Worm (Caenorhabditis elegans) whole organism, L4 larva: ENCODE results near the gene C49F8.15.

Experiments used
- D1046.2 ChIP-seq: fragments of 200-800 bp; sonication (Bioruptor generic); IDR thresholded peaks from 2 replicates; pipeline ENCODE4 v1.3.6; 2022; ENCODE audit warnings: missing genetic modification characterization, missing compliant biosample characterization
- F10B5.3 ChIP-seq: sonication (generic microtip); optimal IDR thresholded peaks from 2 replicates; lab custom pipeline; 2016; ENCODE audit warnings: mild to moderate bottlenecking, missing genetic modification characterization, missing compliant biosample characterization
- T26A8.4 ChIP-seq: fragments of 200-800 bp; sonication (Bioruptor generic); IDR thresholded peaks from 2 replicates; pipeline ENCODE4 v1.3.6; 2022; ENCODE audit warnings: missing genetic modification characterization, missing compliant biosample characterization
- Y105C5A.15 ChIP-seq: fragments of 200-800 bp; sonication (Bioruptor generic); IDR thresholded peaks from 2 replicates; pipeline ENCODE4 v1.3.6; 2022; ENCODE audit warnings: missing genetic modification characterization, missing compliant biosample characterization
- Y75B8A.6 ChIP-seq: fragments of 200-800 bp; sonication (Bioruptor generic); IDR thresholded peaks from 2 replicates; pipeline ENCODE4 v1.3.6; 2022; ENCODE audit warnings: missing genetic modification reagents, missing genetic modification characterization, missing compliant biosample characterization
- ama-1 ChIP-seq: fragments of 150-350 bp; optimal IDR thresholded peaks from 2 replicates; lab custom pipeline; 2014; ENCODE audit warnings: inconsistent platforms, mixed read lengths
- ceh-20 ChIP-seq: fragments of 200-800 bp; sonication (Bioruptor generic); IDR thresholded peaks from 2 replicates; pipeline ENCODE4 v1.3.6; 2022; ENCODE audit warnings: missing genetic modification reagents, missing genetic modification characterization, missing compliant biosample characterization
- ceh-62 ChIP-seq: sonication (generic microtip); optimal IDR thresholded peaks from 2 replicates; lab custom pipeline; 2017; ENCODE audit warnings: missing biosample characterization, missing genetic modification characterization
- cey-2 ChIP-seq: sonication (generic microtip); optimal IDR thresholded peaks from 3 replicates; lab custom pipeline; 2017; ENCODE audit warnings: missing genetic modification characterization, mild to moderate bottlenecking, missing compliant biosample characterization, antibody characterized with exemption, borderline replicate concordance; ENCODE audit not compliant: insufficient read depth
- ctbp-1 ChIP-seq: fragments of 200-800 bp; sonication (Bioruptor generic); IDR thresholded peaks from 2 replicates; pipeline ENCODE4 v1.3.6; 2022; ENCODE audit warnings: missing genetic modification reagents, missing genetic modification characterization, missing compliant biosample characterization
- daf-19 ChIP-seq: fragments of 200-800 bp; sonication (Bioruptor generic); conservative IDR thresholded peaks from 2 replicates; pipeline ENCODE4 v1.3.6; 2022; ENCODE audit warnings: missing genetic modification characterization, missing compliant biosample characterization
- daf-8 ChIP-seq: fragments of 200-800 bp; sonication (Bioruptor generic); IDR thresholded peaks from 2 replicates; pipeline ENCODE4 v1.3.6; 2022; ENCODE audit warnings: missing genetic modification characterization, missing compliant biosample characterization
- dmd-6 ChIP-seq: fragments of 200-800 bp; sonication (Bioruptor generic); IDR thresholded peaks from 2 replicates; pipeline ENCODE4 v1.3.6; 2022; ENCODE audit warnings: missing genetic modification reagents, missing genetic modification characterization, missing compliant biosample characterization
- duxl-1 ChIP-seq: sonication (generic microtip); optimal IDR thresholded peaks from 2 replicates; lab custom pipeline; 2016; ENCODE audit warnings: mild to moderate bottlenecking, missing genetic modification characterization, moderate library complexity, missing compliant biosample characterization; ENCODE audit not compliant: poor library complexity
- dve-1 ChIP-seq: sonication (generic microtip); optimal IDR thresholded peaks from 2 replicates; lab custom pipeline; 2017; ENCODE audit warnings: antibody characterized with exemption, mild to moderate bottlenecking, missing genetic modification characterization, missing compliant biosample characterization; ENCODE audit not compliant: insufficient read depth
- egl-27 ChIP-seq: sonication (generic microtip); optimal IDR thresholded peaks from 3 replicates; lab custom pipeline; 2017; ENCODE audit warnings: missing biosample characterization, missing genetic modification reagents, missing genetic modification characterization
- hif-1 ChIP-seq, 2 experiments: sonication (generic microtip); optimal IDR thresholded peaks; 2 replicates each; lab custom pipeline; 2016 to 2017; ENCODE audit warnings: missing compliant biosample characterization in 2 of 2, missing genetic modification characterization in 2 of 2, missing genetic modification reagents in 2 of 2, missing genotype in 2 of 2, mild to moderate bottlenecking in 1 of 2
- hlh-11 ChIP-seq: fragments of 200-800 bp; sonication (Bioruptor generic); optimal IDR thresholded peaks from 2 replicates; lab custom pipeline; 2018; ENCODE audit warnings: mild to moderate bottlenecking, missing genetic modification characterization, missing compliant biosample characterization
- hlh-30 ChIP-seq: sonication (generic microtip); optimal IDR thresholded peaks from 2 replicates; lab custom pipeline; 2017; ENCODE audit warnings: antibody characterized with exemption, mild to moderate bottlenecking, missing genetic modification characterization, missing compliant biosample characterization; ENCODE audit not compliant: insufficient read depth
- lin-39 ChIP-seq: fragments of 150-350 bp; optimal IDR thresholded peaks from 2 replicates; lab custom pipeline; 2014; ENCODE audit warnings: missing biosample characterization, missing genetic modification reagents, missing genetic modification characterization
- mdl-1 ChIP-seq, 2 experiments: fragments of 150-350 bp in 1 of 2; sonication (generic microtip) in 1 of 2; optimal IDR thresholded peaks; 2 replicates each; lab custom pipeline; 2014 to 2017; ENCODE audit warnings: missing biosample characterization in 2 of 2, missing genetic modification characterization in 2 of 2
- mep-1 ChIP-seq: fragments of 150-350 bp; sonication (generic microtip); optimal IDR thresholded peaks from 3 replicates; lab custom pipeline; 2014; ENCODE audit warnings: missing biosample characterization, missing genetic modification characterization
- mes-2 ChIP-seq: sonication (generic microtip); optimal IDR thresholded peaks from 2 replicates; lab custom pipeline; 2016; ENCODE audit warnings: missing genotype, mild to moderate bottlenecking, missing genetic modification characterization, missing compliant biosample characterization; ENCODE audit not compliant: poor library complexity, severe bottlenecking
- mxl-2 ChIP-seq: fragments of 200-800 bp; sonication (Bioruptor generic); conservative IDR thresholded peaks from 2 replicates; pipeline ENCODE4 v1.3.6; 2022; ENCODE audit warnings: missing genetic modification reagents, missing genetic modification characterization, missing compliant biosample characterization
- nhr-10 ChIP-seq: fragments of 150-350 bp; optimal IDR thresholded peaks from 2 replicates; lab custom pipeline; 2014; ENCODE audit warnings: missing biosample characterization, missing genetic modification characterization
- nhr-11 ChIP-seq: fragments of 150-350 bp; optimal IDR thresholded peaks from 2 replicates; lab custom pipeline; 2014; ENCODE audit warnings: missing biosample characterization, missing genetic modification characterization
- nhr-111 ChIP-seq: fragments of 200-800 bp; sonication (Bioruptor generic); optimal IDR thresholded peaks from 2 replicates; lab custom pipeline; 2018; ENCODE audit warnings: mild to moderate bottlenecking, missing genetic modification characterization, missing compliant biosample characterization
- nhr-237 ChIP-seq: sonication (generic microtip); optimal IDR thresholded peaks from 2 replicates; lab custom pipeline; 2017; ENCODE audit warnings: missing biosample characterization, missing genetic modification characterization
- nhr-41 ChIP-seq: fragments of 200-800 bp; sonication (Bioruptor generic); IDR thresholded peaks from 2 replicates; pipeline ENCODE4 v1.3.6; 2022; ENCODE audit warnings: missing genetic modification reagents, missing genetic modification characterization, missing compliant biosample characterization
- pha-4 ChIP-seq, 2 experiments: fragments of 150-350 bp in 1 of 2; fragments of 200-800 bp in 1 of 2; sonication (Bioruptor generic) in 1 of 2; IDR thresholded peaks in 1 of 2; optimal IDR thresholded peaks in 1 of 2; 2 replicates each; pipeline versions ENCODE4 v1.3.6 to Lab custom; 2014 to 2022; ENCODE audit warnings: missing genetic modification characterization in 2 of 2, missing genetic modification reagents in 2 of 2, missing biosample characterization in 1 of 2, missing compliant biosample characterization in 1 of 2
- php-3 ChIP-seq: fragments of 200-800 bp; sonication (Bioruptor generic); IDR thresholded peaks from 2 replicates; pipeline ENCODE4 v1.3.6; 2022; ENCODE audit warnings: missing genetic modification reagents, missing genetic modification characterization, missing compliant biosample characterization
- rbr-2 ChIP-seq: sonication (generic microtip); optimal IDR thresholded peaks from 2 replicates; lab custom pipeline; 2016; ENCODE audit warnings: missing genotype, missing genetic modification characterization, missing compliant biosample characterization
- saeg-2 ChIP-seq: fragments of 200-800 bp; sonication (Bioruptor generic); IDR thresholded peaks from 2 replicates; pipeline ENCODE4 v1.3.6; 2022; ENCODE audit warnings: missing genetic modification reagents, missing genetic modification characterization, missing compliant biosample characterization
- sdz-12 ChIP-seq: fragments of 200-800 bp; sonication (Bioruptor generic); optimal IDR thresholded peaks from 2 replicates; lab custom pipeline; 2018; ENCODE audit warnings: mild to moderate bottlenecking, missing genetic modification characterization, missing compliant biosample characterization
- skn-1 ChIP-seq: fragments of 150-350 bp; optimal IDR thresholded peaks from 2 replicates; lab custom pipeline; 2014; ENCODE audit warnings: missing biosample characterization, missing genetic modification characterization
- snpc-1.2 ChIP-seq: fragments of 200-800 bp; sonication (Bioruptor generic); IDR thresholded peaks from 2 replicates; pipeline ENCODE4 v1.3.6; 2022; ENCODE audit warnings: missing genetic modification reagents, missing genetic modification characterization, missing compliant biosample characterization
- snpc-4 ChIP-seq: fragments of 150-350 bp; optimal IDR thresholded peaks from 2 replicates; lab custom pipeline; 2014; ENCODE audit warnings: missing biosample characterization, missing genetic modification characterization
- spr-1 ChIP-seq: sonication (generic microtip); optimal IDR thresholded peaks from 2 replicates; lab custom pipeline; 2016; ENCODE audit warnings: mild to moderate bottlenecking, missing genetic modification characterization, missing compliant biosample characterization
- spr-3 ChIP-seq: fragments of 200-800 bp; sonication (Bioruptor generic); optimal IDR thresholded peaks from 2 replicates; lab custom pipeline; 2018; ENCODE audit warnings: mild to moderate bottlenecking, missing genetic modification characterization, missing compliant biosample characterization
- tra-1 ChIP-seq: fragments of 200-800 bp; sonication (Bioruptor generic); IDR thresholded peaks from 2 replicates; pipeline ENCODE4 v1.3.6; 2022; ENCODE audit warnings: missing genetic modification reagents, missing genetic modification characterization, missing compliant biosample characterization
- unc-39 ChIP-seq: sonication (generic microtip); optimal IDR thresholded peaks from 2 replicates; lab custom pipeline; 2017; ENCODE audit warnings: missing biosample characterization, missing genetic modification characterization
- unc-62 ChIP-seq, 3 experiments: fragments of 150-350 bp in 1 of 3; sonication (generic microtip); optimal IDR thresholded peaks in 2 of 3; peaks in 1 of 3; 1 replicate in 1 of 3; 2 replicates in 2 of 3; lab custom pipeline; 2014 to 2017; ENCODE audit warnings: missing biosample characterization in 3 of 3, missing genetic modification characterization in 3 of 3, missing genetic modification reagents in 3 of 3, missing genotype in 1 of 3
- zip-11 ChIP-seq: fragments of 200-800 bp; sonication (Bioruptor generic); IDR thresholded peaks from 2 replicates; pipeline ENCODE4 v1.3.6; 2022; ENCODE audit warnings: missing genetic modification characterization, missing compliant biosample characterization
- ztf-11 ChIP-seq: fragments of 150-350 bp; optimal IDR thresholded peaks from 2 replicates; lab custom pipeline; 2014; ENCODE audit warnings: missing biosample characterization, missing genetic modification characterization

C49F8.15 gene

DNA sequence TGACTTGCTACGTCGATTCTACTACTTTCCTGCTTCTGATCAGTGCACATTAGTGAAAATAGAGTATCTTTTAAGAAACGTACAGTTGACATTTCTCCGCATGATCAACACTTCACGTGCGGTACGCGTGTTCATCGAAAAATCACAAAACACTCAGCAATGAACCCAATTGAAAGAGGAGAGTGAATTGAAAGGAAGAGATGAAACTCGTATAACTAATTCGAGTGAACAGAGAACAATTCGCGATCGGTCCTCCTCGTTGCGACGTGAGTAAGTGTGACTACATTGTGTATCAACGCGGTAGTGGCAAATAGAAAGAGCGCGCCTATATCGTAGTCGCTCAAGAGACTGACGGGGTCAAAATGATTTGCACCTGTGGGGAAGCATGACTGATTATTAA is 8.9 kb downstream of the C49F8.15 start (continued):
- TF ChIP-seq unc-62 (GFP tag; optimal IDR thresholded peaks at IDR 0.05 in 1 of 2; lab: Kevin White, UChicago) (peak in 1 of 2 experiments; percentile 85), unc-62 (tag; optimal IDR thresholded peaks at IDR 0.05; lab: Kevin White, UChicago) (no peak), skn-1 (tag; lab: Kevin White, UChicago) (no peak), pha-4 (GFP tag; IDR thresholded peaks at IDR 0.05; lab: Robert Waterston, UW) (no peak), pha-4 (tag; optimal IDR thresholded peaks at IDR 0.05; lab: Kevin White, UChicago) (peak; percentile 20), tra-1 (GFP tag; lab: Robert Waterston, UW) (peak; percentile 63; the same call in 1 of the 2 replicates), ama-1 (lab: Kevin White, UChicago) (no peak)

DNA sequence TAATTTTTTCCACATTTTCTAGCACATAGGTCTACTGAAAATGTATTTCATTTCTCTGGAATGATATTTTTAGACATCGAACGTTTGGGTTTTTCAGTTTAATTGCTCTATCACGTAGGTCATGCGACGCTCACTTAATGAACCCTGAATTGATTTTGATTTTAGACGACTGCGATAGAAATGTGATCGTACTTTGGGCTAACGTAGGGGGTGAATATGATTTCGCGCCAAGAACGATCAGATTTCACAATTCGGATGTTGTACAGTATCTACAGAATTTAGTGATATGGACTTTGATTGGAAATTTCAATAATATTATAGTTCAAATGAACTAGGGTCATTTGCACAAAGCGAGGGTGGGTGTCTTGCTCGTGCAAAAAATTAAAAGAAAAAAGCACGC is 10.2 kb downstream of the C49F8.15 start:
- TF ChIP-seq hlh-30 (peak; percentile 28), snpc-4 (no peak), spr-3 (GFP tag; lab: Kevin White, UChicago) (no peak), lin-39 (tag; lab: Kevin White, UChicago) (no peak), hlh-11 (peak; percentile 21), ceh-20 (GFP tag; lab: Robert Waterston, UW) (no peak), unc-39 (tag; lab: Kevin White, UChicago) (no peak), nhr-237 (tag; lab: Kevin White, UChicago) (no peak), dve-1 (tag; lab: Kevin White, UChicago) (peak; percentile 24), duxl-1 (no peak), nhr-41 (GFP tag; lab: Robert Waterston, UW) (no peak), sdz-12 (no peak), dmd-6 (GFP tag; lab: Robert Waterston, UW) (peak; percentile 49), egl-27 (tag; lab: Kevin White, UChicago) (no peak), skn-1 (tag; lab: Kevin White, UChicago) (no peak)

DNA sequence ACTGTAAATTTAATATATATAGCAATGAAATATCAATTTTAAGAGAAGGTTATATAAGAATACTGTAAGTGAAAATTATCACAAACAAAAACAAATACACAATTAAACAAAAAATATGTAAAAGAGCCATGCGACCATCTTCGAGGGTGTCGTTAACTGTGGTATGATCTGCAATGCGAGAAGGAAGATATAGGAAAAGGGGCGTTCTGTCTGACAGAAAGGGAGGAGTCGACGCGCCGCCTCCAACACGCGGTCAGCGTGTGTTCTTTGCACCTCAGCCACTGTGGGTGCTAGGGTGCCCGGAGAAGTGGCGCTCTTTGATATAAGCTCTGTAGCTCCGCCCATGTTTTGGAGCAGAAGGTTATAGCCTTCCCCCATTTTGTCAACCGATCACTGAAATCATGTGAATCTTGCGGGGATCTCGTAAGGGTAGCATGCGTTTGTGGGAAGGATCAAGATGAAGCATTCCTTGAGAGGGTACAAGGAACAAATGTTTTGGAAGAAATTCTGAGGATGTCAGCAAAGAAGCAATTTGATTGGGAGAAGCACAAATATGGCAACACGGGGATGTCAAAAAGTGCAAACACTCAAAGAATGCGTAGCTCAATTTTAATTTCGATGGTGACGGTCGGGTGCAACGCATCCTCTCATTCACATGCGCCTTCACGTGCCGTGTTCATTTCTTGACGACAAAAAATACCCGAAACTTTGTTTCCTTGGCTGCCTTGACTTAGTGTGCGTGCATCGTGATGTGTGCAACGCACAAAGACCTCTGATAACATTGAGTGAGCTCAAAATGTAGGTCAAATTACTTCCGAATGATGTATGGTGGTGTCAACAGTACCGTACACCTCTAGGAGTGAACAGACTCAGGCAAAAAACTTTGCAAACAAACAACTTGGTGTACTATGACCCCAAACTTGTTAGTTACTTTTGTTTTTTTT is 11.3 kb downstream of the C49F8.15 start, which contains the start of gene mxl-3:
Gene mxl-3, minus strand, starts transcription at position 1 of the 944 bp plus-strand sequence.
- no peak for TF ChIP-seq D1046.2 (GFP tag; lab: Robert Waterston, UW)
- no peak for TF ChIP-seq ztf-11 (tag; lab: Kevin White, UChicago)
- peak; percentile 78 for TF ChIP-seq php-3 (GFP tag; lab: Robert Waterston, UW)
- TF ChIP-seq saeg-2 (GFP tag; lab: Robert Waterston, UW), result no peak
- TF ChIP-seq nhr-10, result no peak
- TF ChIP-seq nhr-111 (GFP tag; lab: Kevin White, UChicago), result no peak
- TF ChIP-seq nhr-11, result peak; percentile 71
- TF ChIP-seq mes-2 (tag; lab: Kevin White, UChicago), result peak; percentile 44
- no peak for TF ChIP-seq Y105C5A.15 (GFP tag; lab: Robert Waterston, UW)
- TF ChIP-seq T26A8.4 (GFP tag; lab: Robert Waterston, UW), result no peak; the same call in 1 of the 2 replicates
- no peak for TF ChIP-seq cey-2
- peak; percentile 9 for TF ChIP-seq F10B5.3 (tag; lab: Kevin White, UChicago)
- no peak for TF ChIP-seq zip-11 (GFP tag; lab: Robert Waterston, UW)
- peak in 1 of 2 experiments; percentile 40 for TF ChIP-seq mdl-1 (tag; optimal IDR thresholded peaks at IDR 0.05; lab: Kevin White, UChicago)
- TF ChIP-seq ctbp-1 (GFP tag; lab: Robert Waterston, UW), result no peak
- TF ChIP-seq hif-1 (tag; optimal IDR thresholded peaks at IDR 0.05; lab: Kevin White, UChicago), result peak in 1 of 2 experiments; percentile 66
- no peak for TF ChIP-seq sdz-12
- no peak for TF ChIP-seq spr-1
- TF ChIP-seq daf-8 (GFP tag; lab: Robert Waterston, UW), result no peak
- TF ChIP-seq mep-1 (tag; lab: Kevin White, UChicago), result peak; percentile 73
- TF ChIP-seq daf-19 (GFP tag; lab: Robert Waterston, UW), result no peak
- TF ChIP-seq snpc-1.2 (GFP tag; lab: Robert Waterston, UW), result no peak
- no peak for TF ChIP-seq egl-27 (tag; lab: Kevin White, UChicago)
- TF ChIP-seq Y75B8A.6 (GFP tag; lab: Robert Waterston, UW), result no peak
- TF ChIP-seq mxl-2 (GFP tag; lab: Robert Waterston, UW), result peak; percentile 98
- TF ChIP-seq ceh-62 (tag; lab: Kevin White, UChicago), result no peak
- peak; percentile 54 for TF ChIP-seq hlh-11
- TF ChIP-seq ceh-20 (GFP tag; lab: Robert Waterston, UW), result 0 out of 2 replicates have a peak, but pooled peaks have one; percentile 29
- TF ChIP-seq rbr-2, result no peak
